Fruit fly (Drosophila melanogaster) whole organism, wandering third instar larva: ENCODE data around the gene lsn.

Source experiments
- CG32264 ChIP-seq: fragments of 200-800 bp; sonication (Bioruptor generic); optimal IDR thresholded peaks from 2 replicates; lab custom pipeline; 2016; ENCODE audit warnings: missing biosample characterization, missing genetic modification characterization
- CG9705 ChIP-seq: fragments of 200-800 bp; sonication (Bioruptor generic); optimal IDR thresholded peaks from 2 replicates; lab custom pipeline; 2018; ENCODE audit warnings: missing biosample characterization, mild to moderate bottlenecking, missing genetic modification characterization
- CrebA ChIP-seq: fragments of 200-800 bp; sonication (Bioruptor generic); optimal IDR thresholded peaks from 2 replicates; lab custom pipeline; 2016; ENCODE audit warnings: missing biosample characterization, mild to moderate bottlenecking, missing genetic modification characterization, borderline replicate concordance
- Dfd ChIP-seq: fragments of >200 bp; optimal IDR thresholded peaks from 2 replicates; lab custom pipeline; 2017; ENCODE audit warnings: missing biosample characterization, missing genetic modification characterization
- Dif ChIP-seq: fragments of 200-275, 200-300 bp; sonication (Bioruptor generic); optimal IDR thresholded peaks from 2 replicates; lab custom pipeline; 2018; ENCODE audit warnings: missing biosample characterization, missing genetic modification characterization; ENCODE audit not compliant: partially characterized antibody
- GATAd ChIP-seq: sonication (Bioruptor generic); optimal IDR thresholded peaks from 2 replicates; lab custom pipeline; 2016; ENCODE audit warnings: missing biosample characterization, missing genetic modification characterization
- HLH106 ChIP-seq: fragments of 200-800 bp; optimal IDR thresholded peaks from 3 replicates; lab custom pipeline; 2019; ENCODE audit warnings: missing biosample characterization, mild to moderate bottlenecking, missing genetic modification characterization, moderate library complexity
- Hnf4 ChIP-seq: fragments of 200-800 bp; sonication (Bioruptor generic); optimal IDR thresholded peaks from 2 replicates; lab custom pipeline; 2016; ENCODE audit warnings: missing biosample characterization, mild to moderate bottlenecking, missing genetic modification characterization
- Hr78 ChIP-seq: fragments of >200 bp; optimal IDR thresholded peaks from 2 replicates; lab custom pipeline; 2017; ENCODE audit warnings: missing biosample characterization, missing genetic modification characterization
- Hr83 ChIP-seq: fragments of 200-300 bp; sonication (Bioruptor generic); optimal IDR thresholded peaks from 2 replicates; lab custom pipeline; 2016; ENCODE audit warnings: missing biosample characterization, mild to moderate bottlenecking, missing genetic modification characterization, moderate library complexity; ENCODE audit not compliant: poor library complexity, severe bottlenecking
- Jra ChIP-seq: sonication (Bioruptor generic); optimal IDR thresholded peaks from 2 replicates; lab custom pipeline; 2016; ENCODE audit warnings: missing biosample characterization, missing genetic modification characterization
- Mio ChIP-seq: sonication (Bioruptor generic); optimal IDR thresholded peaks from 2 replicates; lab custom pipeline; 2016; ENCODE audit warnings: missing biosample characterization, missing genetic modification characterization
- Myc ChIP-seq: fragments of >200 bp; optimal IDR thresholded peaks from 2 replicates; lab custom pipeline; 2017
- OdsH ChIP-seq: fragments of 200-800 bp; sonication (Bioruptor generic); optimal IDR thresholded peaks from 2 replicates; lab custom pipeline; 2016; ENCODE audit warnings: missing biosample characterization, mild to moderate bottlenecking, missing genetic modification characterization
- Rel ChIP-seq, 2 experiments: fragments of 200-800 bp; sonication (Bioruptor generic) in 1 of 2; optimal IDR thresholded peaks; 2 replicates in 1 of 2; 3 replicates in 1 of 2; lab custom pipeline; 2016 to 2019; ENCODE audit warnings: mild to moderate bottlenecking in 2 of 2, missing biosample characterization in 2 of 2, missing genetic modification characterization in 2 of 2, moderate library complexity in 1 of 2
- Sp1 ChIP-seq: fragments of 200-800 bp; sonication (Bioruptor generic); optimal IDR thresholded peaks from 3 replicates; lab custom pipeline; 2019; ENCODE audit warnings: missing biosample characterization, mild to moderate bottlenecking, missing genetic modification characterization, moderate library complexity
- Vsx2 ChIP-seq: fragments of 200-300, 225-300 bp; sonication (Bioruptor generic); optimal IDR thresholded peaks from 2 replicates; lab custom pipeline; 2018; ENCODE audit warnings: missing biosample characterization, missing genetic modification characterization; ENCODE audit not compliant: partially characterized antibody
- br ChIP-seq: fragments of 200-800 bp; sonication (Bioruptor generic); optimal IDR thresholded peaks from 2 replicates; lab custom pipeline; 2016; ENCODE audit warnings: missing biosample characterization, missing genetic modification characterization
- dl ChIP-seq, 2 experiments: fragments of 175-275, 200-275 bp in 1 of 2; fragments of 200-275 bp in 1 of 2; sonication (Bioruptor generic); optimal IDR thresholded peaks; lab custom pipeline; 2018; ENCODE audit warnings: mild to moderate bottlenecking in 2 of 2, missing biosample characterization in 2 of 2, missing genetic modification characterization in 2 of 2, moderate library complexity in 2 of 2; ENCODE audit not compliant: partially characterized antibody in 2 of 2, insufficient read depth in 1 of 2
- dmrt93B ChIP-seq: fragments of 200-800 bp; sonication (Bioruptor generic); optimal IDR thresholded peaks from 2 replicates; lab custom pipeline; 2018; ENCODE audit warnings: missing biosample characterization, mild to moderate bottlenecking, missing genetic modification characterization
- dsf ChIP-seq: sonication (Bioruptor generic); optimal IDR thresholded peaks from 2 replicates; lab custom pipeline; 2016; ENCODE audit warnings: missing biosample characterization, missing genetic modification characterization, borderline replicate concordance
- ey ChIP-seq: fragments of 200-800 bp; sonication (Bioruptor generic); optimal IDR thresholded peaks from 2 replicates; lab custom pipeline; 2016; ENCODE audit warnings: missing biosample characterization, missing genetic modification characterization
- foxo ChIP-seq, 2 experiments: fragments of 200-800 bp; sonication (Bioruptor generic); optimal IDR thresholded peaks; 2 replicates in 1 of 2; 3 replicates in 1 of 2; lab custom pipeline; 2016 to 2017; ENCODE audit warnings: missing biosample characterization in 2 of 2, missing genetic modification characterization in 2 of 2
- fru ChIP-seq: fragments of 200-800 bp; sonication (Bioruptor generic); optimal IDR thresholded peaks from 3 replicates; lab custom pipeline; 2016; ENCODE audit warnings: missing biosample characterization, mild to moderate bottlenecking, missing genetic modification characterization
- h ChIP-seq: fragments of 200-800 bp; sonication (Bioruptor generic); optimal IDR thresholded peaks from 3 replicates; lab custom pipeline; 2016; ENCODE audit warnings: missing biosample characterization, mild to moderate bottlenecking, missing genetic modification characterization
- lola ChIP-seq: fragments of >200 bp; optimal IDR thresholded peaks from 2 replicates; lab custom pipeline; 2017; ENCODE audit warnings: missing biosample characterization, missing genetic modification characterization
- pan ChIP-seq: fragments of >200 bp; optimal IDR thresholded peaks from 2 replicates; lab custom pipeline; 2017
- psq ChIP-seq: fragments of 200-800 bp; sonication (Bioruptor generic); optimal IDR thresholded peaks from 3 replicates; lab custom pipeline; 2017; ENCODE audit warnings: missing biosample characterization, mild to moderate bottlenecking, missing genetic modification characterization, moderate library complexity
- rgr ChIP-seq: fragments of 200-800 bp; sonication (Bioruptor generic); optimal IDR thresholded peaks from 3 replicates; lab custom pipeline; 2016; ENCODE audit warnings: missing biosample characterization, mild to moderate bottlenecking, missing genetic modification characterization
- sage ChIP-seq: fragments of 200-800 bp; sonication (Bioruptor generic); optimal IDR thresholded peaks from 2 replicates; lab custom pipeline; 2016; ENCODE audit warnings: missing biosample characterization, mild to moderate bottlenecking, missing genetic modification characterization
- sv ChIP-seq: fragments of 200-800 bp; sonication (Bioruptor generic); optimal IDR thresholded peaks from 3 replicates; lab custom pipeline; 2016; ENCODE audit warnings: missing biosample characterization, missing genetic modification characterization
- tai ChIP-seq: sonication (Bioruptor generic); optimal IDR thresholded peaks from 2 replicates; lab custom pipeline; 2016; ENCODE audit warnings: missing biosample characterization, missing genetic modification characterization
- woc ChIP-seq: sonication (Bioruptor generic); optimal IDR thresholded peaks from 2 replicates; lab custom pipeline; 2016; ENCODE audit warnings: missing biosample characterization, mild to moderate bottlenecking, missing genetic modification characterization

lsn gene

dm6 chr3R:21828040-21828526 is 36.9 kb upstream of the lsn start:
- TF ChIP-seq ey (GFP tag; lab: Kevin White, UChicago), result peak; percentile 51
- peak; percentile 20 for TF ChIP-seq br (GFP tag; lab: Kevin White, UChicago)
- TF ChIP-seq Sp1, result no peak
- TF ChIP-seq OdsH (GFP tag; lab: Kevin White, UChicago), result peak; percentile 16
- TF ChIP-seq dsf (GFP tag; lab: Kevin White, UChicago), result no peak
- TF ChIP-seq dmrt93B, result no peak
- no peak for TF ChIP-seq Myc (lab: Kevin White, UChicago)
- TF ChIP-seq Hnf4 (GFP tag; lab: Kevin White, UChicago), result no peak
- no peak for TF ChIP-seq Dif (GFP tag; lab: Kevin White, UChicago)
- TF ChIP-seq CG32264 (GFP tag; lab: Kevin White, UChicago), result no peak
- peak in 1 of 2 experiments; percentile 11 for TF ChIP-seq foxo (GFP tag; optimal IDR thresholded peaks at IDR 0.05; lab: Kevin White, UChicago)
- peak; percentile 44 for TF ChIP-seq h
- no peak for TF ChIP-seq Hr78 (GFP tag; lab: Kevin White, UChicago)
- no peak for TF ChIP-seq CG9705 (GFP tag; lab: Kevin White, UChicago)
- no peak for TF ChIP-seq GATAd (GFP tag; lab: Kevin White, UChicago)
- TF ChIP-seq fru (GFP tag; lab: Kevin White, UChicago), result peak; percentile 47
- no peak for TF ChIP-seq Mio
- TF ChIP-seq psq (GFP tag; lab: Kevin White, UChicago), result no peak
- TF ChIP-seq sv (GFP tag; lab: Kevin White, UChicago), result peak; percentile 10
- TF ChIP-seq rgr, result peak; percentile 24

- TF ChIP-seq h (no peak), foxo (GFP tag; optimal IDR thresholded peaks at IDR 0.05; lab: Kevin White, UChicago) (peak in 1 of 2 experiments; percentile 22), dmrt93B (peak; percentile 7)
Measured at dm6 chr3R:21828785-21829486, 36.0 kb upstream of the lsn start.

- peak; percentile 5 to 10 for TF ChIP-seq foxo (GFP tag; optimal IDR thresholded peaks at IDR 0.05; lab: Kevin White, UChicago)
- peak; percentile 36 for TF ChIP-seq br (GFP tag; lab: Kevin White, UChicago)
- peak; percentile 74 for TF ChIP-seq tai (GFP tag; lab: Kevin White, UChicago)
- TF ChIP-seq Rel (GFP tag; optimal IDR thresholded peaks at IDR 0.05; lab: Kevin White, UChicago), result no peak
- TF ChIP-seq Rel (tag; optimal IDR thresholded peaks at IDR 0.05; lab: Kevin White, UChicago), result peak; percentile 44
- no peak for TF ChIP-seq OdsH (GFP tag; lab: Kevin White, UChicago)
- no peak for TF ChIP-seq HLH106 (tag; lab: Kevin White, UChicago)
- no peak for TF ChIP-seq Dfd (GFP tag; lab: Kevin White, UChicago)
- TF ChIP-seq Hnf4 (GFP tag; lab: Kevin White, UChicago), result peak; percentile 15
- TF ChIP-seq Vsx2 (GFP tag; lab: Kevin White, UChicago), result peak; percentile 52
- peak; percentile 3 for TF ChIP-seq sage (GFP tag; lab: Kevin White, UChicago)
- TF ChIP-seq psq (GFP tag; lab: Kevin White, UChicago), result peak; percentile 60
- peak; percentile 25 for TF ChIP-seq fru (GFP tag; lab: Kevin White, UChicago)
- TF ChIP-seq h, result peak; percentile 10
- peak; percentile 16 for TF ChIP-seq woc (GFP tag; lab: Kevin White, UChicago)
- no peak for TF ChIP-seq sv (GFP tag; lab: Kevin White, UChicago)
- TF ChIP-seq Dif (GFP tag; lab: Kevin White, UChicago), result peak; percentile 12
Measured at dm6 chr3R:21829487-21829957, 35.4 kb upstream of the lsn start.

dm6 chr3R:21830303-21830707 is 34.7 kb upstream of the lsn start:
- TF ChIP-seq sv (GFP tag; lab: Kevin White, UChicago) (no peak), dl (GFP tag; optimal IDR thresholded peaks at IDR 0.05; lab: Kevin White, UChicago; ENCODE audit: insufficient read depth in 1 of 2, partially characterized antibody in 2 of 2) (no peak), tai (GFP tag; lab: Kevin White, UChicago) (no peak), Jra (GFP tag; lab: Kevin White, UChicago) (no peak), foxo (GFP tag; optimal IDR thresholded peaks at IDR 0.05; lab: Kevin White, UChicago) (no peak), CrebA (GFP tag; lab: Kevin White, UChicago) (no peak), psq (GFP tag; lab: Kevin White, UChicago) (no peak), pan (lab: Kevin White, UChicago) (no peak), CG32264 (GFP tag; lab: Kevin White, UChicago) (no peak), Vsx2 (GFP tag; lab: Kevin White, UChicago) (no peak), lola (no peak), Myc (lab: Kevin White, UChicago) (no peak), rgr (no peak), ey (GFP tag; lab: Kevin White, UChicago) (no peak), h (no peak), br (GFP tag; lab: Kevin White, UChicago) (no peak), Hr83 (GFP tag; lab: Kevin White, UChicago) (no peak)
